Worm (Caenorhabditis elegans) whole organism, late embryonic: ENCODE measurements around the gene T03D8.6.

Experiments
- C08G9.2 ChIP-seq: sonication (generic microtip); optimal IDR thresholded peaks from 2 replicates; lab custom pipeline; 2016; ENCODE audit warnings: mild to moderate bottlenecking, missing genetic modification characterization, moderate library complexity, missing compliant biosample characterization
- C38D4.7 ChIP-seq: fragments of 200-800 bp; sonication (Bioruptor generic); optimal IDR thresholded peaks from 2 replicates; lab custom pipeline; 2018; ENCODE audit warnings: mild to moderate bottlenecking, missing genetic modification characterization, moderate library complexity, missing compliant biosample characterization
- T23F11.4 ChIP-seq: fragments of 200-800 bp; sonication (Bioruptor generic); optimal IDR thresholded peaks from 2 replicates; lab custom pipeline; 2018; ENCODE audit warnings: mild to moderate bottlenecking, missing genetic modification characterization, missing compliant biosample characterization
- Y22D7AL.16 ChIP-seq: sonication (generic microtip); optimal IDR thresholded peaks from 2 replicates; lab custom pipeline; 2016; ENCODE audit warnings: missing genetic modification characterization, missing compliant biosample characterization
- ama-1 ChIP-seq: fragments of 150-350 bp; optimal IDR thresholded peaks from 2 replicates; lab custom pipeline; 2014
- ceh-14 ChIP-seq: sonication (generic microtip); optimal IDR thresholded peaks from 2 replicates; lab custom pipeline; 2016; ENCODE audit warnings: missing genotype, missing genetic modification characterization, missing compliant biosample characterization
- ceh-19 ChIP-seq: fragments of 200-800 bp; sonication (Bioruptor generic); optimal IDR thresholded peaks from 2 replicates; lab custom pipeline; 2018; ENCODE audit warnings: mild to moderate bottlenecking, missing genetic modification characterization, missing compliant biosample characterization
- ceh-2 ChIP-seq: sonication (generic microtip); optimal IDR thresholded peaks from 2 replicates; lab custom pipeline; 2016; ENCODE audit warnings: missing genotype, missing genetic modification characterization, missing compliant biosample characterization
- ceh-22 ChIP-seq: sonication (generic microtip); optimal IDR thresholded peaks from 2 replicates; lab custom pipeline; 2017; ENCODE audit warnings: missing biosample characterization, missing genetic modification characterization
- ceh-24 ChIP-seq: sonication (generic microtip); optimal IDR thresholded peaks from 2 replicates; lab custom pipeline; 2016; ENCODE audit warnings: mild to moderate bottlenecking, missing genetic modification characterization, missing compliant biosample characterization
- ceh-30 ChIP-seq: fragments of 150-350 bp; optimal IDR thresholded peaks from 2 replicates; lab custom pipeline; 2014; ENCODE audit warnings: missing biosample characterization, missing genetic modification characterization
- ceh-31 ChIP-seq: sonication (generic microtip); optimal IDR thresholded peaks from 2 replicates; lab custom pipeline; 2016; ENCODE audit warnings: missing genetic modification characterization, missing compliant biosample characterization
- ceh-34 ChIP-seq: sonication (generic microtip); optimal IDR thresholded peaks from 2 replicates; lab custom pipeline; 2016; ENCODE audit warnings: mild to moderate bottlenecking, missing genetic modification characterization, missing compliant biosample characterization
- ceh-45 ChIP-seq: fragments of 200-800 bp; sonication (Bioruptor generic); IDR thresholded peaks from 2 replicates; pipeline ENCODE4 v1.3.6; 2022; ENCODE audit warnings: missing genetic modification reagents, missing genetic modification characterization, missing compliant biosample characterization
- ceh-48 ChIP-seq: sonication (generic microtip); optimal IDR thresholded peaks from 2 replicates; lab custom pipeline; 2016; ENCODE audit warnings: missing genetic modification characterization, inconsistent platforms, missing compliant biosample characterization
- ceh-6 ChIP-seq: fragments of 200-800 bp; sonication (Bioruptor generic); optimal IDR thresholded peaks from 2 replicates; lab custom pipeline; 2018; ENCODE audit warnings: mild to moderate bottlenecking, missing genetic modification characterization, missing compliant biosample characterization
- dmd-4 ChIP-seq: sonication (generic microtip); optimal IDR thresholded peaks from 2 replicates; lab custom pipeline; 2016; ENCODE audit warnings: borderline replicate concordance, missing genetic modification characterization, missing compliant biosample characterization
- dve-1 ChIP-seq: sonication (generic microtip); optimal IDR thresholded peaks from 2 replicates; lab custom pipeline; 2017; ENCODE audit warnings: antibody characterized with exemption, mild to moderate bottlenecking, missing genetic modification characterization, missing compliant biosample characterization
- elt-4 ChIP-seq: sonication (generic microtip); optimal IDR thresholded peaks from 2 replicates; lab custom pipeline; 2016; ENCODE audit warnings: missing genetic modification characterization, missing compliant biosample characterization
- ets-4 ChIP-seq: sonication (generic microtip); optimal IDR thresholded peaks from 2 replicates; lab custom pipeline; 2016; ENCODE audit warnings: missing genetic modification characterization, missing compliant biosample characterization
- eyg-1 ChIP-seq: sonication (generic microtip); optimal IDR thresholded peaks from 2 replicates; lab custom pipeline; 2016; ENCODE audit warnings: missing genotype, missing genetic modification characterization, missing compliant biosample characterization
- fax-1 ChIP-seq: sonication (generic microtip); optimal IDR thresholded peaks from 2 replicates; lab custom pipeline; 2016; ENCODE audit warnings: missing genotype, missing genetic modification characterization, missing compliant biosample characterization
- gmeb-2 ChIP-seq: sonication (generic microtip); optimal IDR thresholded peaks from 2 replicates; lab custom pipeline; 2016; ENCODE audit warnings: missing genetic modification characterization, inconsistent platforms, missing compliant biosample characterization
- hlh-13 ChIP-seq: fragments of 200-800 bp; sonication (Bioruptor generic); optimal IDR thresholded peaks from 2 replicates; lab custom pipeline; 2018; ENCODE audit warnings: mild to moderate bottlenecking, missing genetic modification characterization, missing compliant biosample characterization
- hlh-30 ChIP-seq: sonication (generic microtip); optimal IDR thresholded peaks from 2 replicates; lab custom pipeline; 2017; ENCODE audit warnings: antibody characterized with exemption, missing genetic modification characterization, missing compliant biosample characterization; ENCODE audit not compliant: insufficient read depth
- hlh-8 ChIP-seq: sonication (generic microtip); optimal IDR thresholded peaks from 2 replicates; lab custom pipeline; 2016; ENCODE audit warnings: missing genotype, missing genetic modification characterization, missing compliant biosample characterization
- lim-6 ChIP-seq: sonication (generic microtip); optimal IDR thresholded peaks from 2 replicates; lab custom pipeline; 2016; ENCODE audit warnings: missing genetic modification characterization, missing compliant biosample characterization
- nfya-1 ChIP-seq: sonication (generic microtip); optimal IDR thresholded peaks from 2 replicates; lab custom pipeline; 2017; ENCODE audit warnings: missing genetic modification characterization, mild to moderate bottlenecking, missing compliant biosample characterization, antibody characterized with exemption, moderate library complexity
- nhr-232 ChIP-seq: sonication (generic microtip); optimal IDR thresholded peaks from 2 replicates; lab custom pipeline; 2016; ENCODE audit warnings: missing genetic modification characterization, missing compliant biosample characterization
- npax-4 ChIP-seq: sonication (generic microtip); optimal IDR thresholded peaks from 2 replicates; lab custom pipeline; 2016; ENCODE audit warnings: missing genetic modification characterization, missing compliant biosample characterization
- odd-2 ChIP-seq: sonication (generic microtip); optimal IDR thresholded peaks from 2 replicates; lab custom pipeline; 2017; ENCODE audit warnings: antibody characterized with exemption, mild to moderate bottlenecking, missing genetic modification characterization, missing compliant biosample characterization
- pag-3 ChIP-seq: sonication (generic microtip); optimal IDR thresholded peaks from 2 replicates; lab custom pipeline; 2016; ENCODE audit warnings: missing compliant biosample characterization, missing genetic modification characterization, borderline replicate concordance
- pat-9 ChIP-seq: fragments of 200-800 bp; sonication (Bioruptor generic); optimal IDR thresholded peaks from 2 replicates; lab custom pipeline; 2018; ENCODE audit warnings: mild to moderate bottlenecking, missing genetic modification characterization, moderate library complexity, missing compliant biosample characterization
- pha-4 ChIP-seq: fragments of 150-350 bp; optimal IDR thresholded peaks from 2 replicates; lab custom pipeline; 2018; ENCODE audit warnings: missing biosample characterization, missing genetic modification reagents, missing genetic modification characterization
- pqm-1 ChIP-seq: sonication (generic microtip); optimal IDR thresholded peaks from 2 replicates; lab custom pipeline; 2016; ENCODE audit warnings: missing genetic modification characterization, missing compliant biosample characterization
- sox-2 ChIP-seq: fragments of 200-800 bp; sonication (Bioruptor generic); IDR thresholded peaks from 2 replicates; pipeline ENCODE4 v1.3.6; 2022; ENCODE audit warnings: missing genetic modification reagents, missing genetic modification characterization, missing compliant biosample characterization
- tbx-7 ChIP-seq: sonication (generic microtip); optimal IDR thresholded peaks from 2 replicates; lab custom pipeline; 2016; ENCODE audit warnings: missing genotype, missing genetic modification characterization, missing compliant biosample characterization
- unc-42 ChIP-seq: sonication (generic microtip); optimal IDR thresholded peaks from 2 replicates; lab custom pipeline; 2016; ENCODE audit warnings: missing genotype, missing genetic modification characterization, missing compliant biosample characterization
- unc-55 ChIP-seq: sonication (generic microtip); optimal IDR thresholded peaks from 2 replicates; lab custom pipeline; 2017; ENCODE audit warnings: missing biosample characterization, missing genetic modification reagents, missing genetic modification characterization
- unc-86 ChIP-seq: sonication (generic microtip); optimal IDR thresholded peaks from 2 replicates; lab custom pipeline; 2016; ENCODE audit warnings: missing genetic modification characterization, missing compliant biosample characterization
- ztf-16 ChIP-seq: sonication (generic microtip); optimal IDR thresholded peaks from 2 replicates; lab custom pipeline; 2017; ENCODE audit warnings: missing genetic modification characterization, missing compliant biosample characterization

Gene T03D8.6

DNA sequence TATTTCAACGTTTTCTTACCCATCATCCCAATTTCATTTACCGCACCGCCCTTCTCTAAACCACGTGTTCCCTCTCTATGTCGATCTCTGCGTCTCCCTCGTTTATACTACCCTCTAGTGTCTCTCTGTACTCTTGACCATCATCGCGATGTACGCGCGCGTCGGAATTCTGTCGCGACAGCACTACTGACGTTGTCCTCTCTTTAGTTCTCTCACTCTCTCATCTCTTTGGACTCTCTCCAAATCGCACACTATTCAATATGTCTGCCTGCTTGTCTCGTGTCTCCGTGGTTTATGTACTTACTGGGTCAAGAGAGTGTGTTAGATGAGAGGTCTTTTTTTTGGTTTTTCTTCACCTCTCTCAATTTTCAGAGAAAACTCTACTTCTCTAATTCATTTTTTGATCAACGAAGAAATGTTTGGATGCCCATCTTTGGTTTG, 41.9 kb downstream of the T03D8.6 start (continued):
- no peak for TF ChIP-seq ceh-48
- TF ChIP-seq ztf-16 (tag; lab: Kevin White, UChicago) = no peak
- no peak for TF ChIP-seq dmd-4 (tag; lab: Kevin White, UChicago)
- peak; percentile 100 for TF ChIP-seq pha-4
- peak; percentile 94 for TF ChIP-seq unc-55 (GFP tag; lab: Kevin White, UChicago)
- peak; percentile 59 for TF ChIP-seq dve-1 (tag; lab: Kevin White, UChicago)
- TF ChIP-seq C08G9.2 (tag; lab: Kevin White, UChicago) = no peak
- TF ChIP-seq pat-9 (tag; lab: Kevin White, UChicago) = no peak
- peak; percentile 44 for TF ChIP-seq ets-4 (tag; lab: Kevin White, UChicago)
- TF ChIP-seq eyg-1 (tag; lab: Kevin White, UChicago) = no peak
- TF ChIP-seq Y22D7AL.16 (tag; lab: Kevin White, UChicago) = peak; percentile 10
- TF ChIP-seq lim-6 (tag; lab: Kevin White, UChicago) = no peak
- TF ChIP-seq elt-4 (tag; lab: Kevin White, UChicago) = no peak
- no peak for TF ChIP-seq ceh-2
- TF ChIP-seq ceh-14 = peak; percentile 61
- TF ChIP-seq pqm-1 (tag; lab: Kevin White, UChicago) = peak; percentile 78
- no peak for TF ChIP-seq ceh-6 (GFP tag; lab: Kevin White, UChicago)
- peak; percentile 78 for TF ChIP-seq hlh-8 (tag; lab: Kevin White, UChicago)
- no peak for TF ChIP-seq ceh-30 (tag; lab: Kevin White, UChicago)
- no peak for TF ChIP-seq pag-3 (tag; lab: Kevin White, UChicago)
- no peak for TF ChIP-seq npax-4 (tag; lab: Kevin White, UChicago)
- no peak for TF ChIP-seq nhr-232 (tag; lab: Kevin White, UChicago)
- no peak for TF ChIP-seq fax-1 (tag; lab: Kevin White, UChicago)
- TF ChIP-seq tbx-7 (tag; lab: Kevin White, UChicago) = peak; percentile 21
- no peak for TF ChIP-seq ama-1 (lab: Kevin White, UChicago)
- TF ChIP-seq nfya-1 (tag; lab: Kevin White, UChicago) = peak; percentile 90
- peak; percentile 11 for TF ChIP-seq gmeb-2 (tag; lab: Kevin White, UChicago)
- TF ChIP-seq unc-86 (tag; lab: Kevin White, UChicago) = no peak
- TF ChIP-seq unc-42 = peak; percentile 98
- TF ChIP-seq hlh-13 = no peak
- TF ChIP-seq ceh-31 (tag; lab: Kevin White, UChicago) = peak; percentile 94
- TF ChIP-seq C38D4.7 (GFP tag; lab: Kevin White, UChicago) = no peak
- TF ChIP-seq hlh-30 (tag; lab: Kevin White, UChicago) = peak; percentile 98
- peak; percentile 73 for TF ChIP-seq ceh-34 (tag; lab: Kevin White, UChicago)
- TF ChIP-seq ceh-19 (GFP tag; lab: Kevin White, UChicago) = no peak
- no peak for TF ChIP-seq ceh-45 (GFP tag; lab: Robert Waterston, UW)
- no peak for TF ChIP-seq ceh-24 (tag; lab: Kevin White, UChicago)
- TF ChIP-seq T23F11.4 = no peak
- no peak for TF ChIP-seq odd-2 (tag; lab: Kevin White, UChicago)
- no peak for TF ChIP-seq sox-2 (GFP tag; lab: Robert Waterston, UW)

DNA sequence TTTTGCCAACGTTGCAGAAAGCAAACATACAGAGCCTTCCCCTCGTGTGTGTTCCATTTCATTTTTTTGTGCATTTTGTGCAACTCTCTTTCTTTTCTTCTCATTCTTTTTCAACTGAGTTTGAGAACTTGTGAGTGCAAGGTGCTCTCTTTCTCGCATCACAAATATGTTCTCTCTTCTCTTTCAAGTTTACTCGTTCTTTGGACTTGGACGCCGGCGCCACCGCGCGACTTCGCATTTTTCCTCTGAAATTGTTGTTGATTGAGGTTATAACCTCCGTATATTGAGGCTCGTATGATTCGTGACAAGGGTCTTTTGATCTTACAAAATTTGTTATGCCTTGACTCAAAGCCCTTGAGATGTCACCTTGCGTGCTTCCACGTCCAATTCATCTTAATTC, 43.4 kb downstream of the T03D8.6 start:
- TF ChIP-seq pag-3 (tag; lab: Kevin White, UChicago) = no peak
- TF ChIP-seq nhr-232 (tag; lab: Kevin White, UChicago) = no peak
- TF ChIP-seq ceh-31 (tag; lab: Kevin White, UChicago) = no peak
- TF ChIP-seq ceh-22 = no peak
- TF ChIP-seq C08G9.2 (tag; lab: Kevin White, UChicago) = no peak
